Worm (Caenorhabditis elegans): ENCODE measurements around the gene nuo-1.
A peak's percentile ranks its signal among the peaks of the same experiment; 100 is the strongest.

The nuo-1 gene

ce11 chrII:11127364-11127763 is 29.7 kb downstream of the nuo-1 start, which contains the start of gene F40F8.1:
Gene F40F8.1 (plus strand): TSS chrII:11127664.
- no peak for TF ChIP-seq nhr-77 (tag; optimal IDR thresholded peaks at IDR 0.05)
- TF ChIP-seq nhr-12 (tag; optimal IDR thresholded peaks at IDR 0.05) = no peak
- no peak for TF ChIP-seq mbf-1 (tag; optimal IDR thresholded peaks at IDR 0.05)
- TF ChIP-seq fos-1 (tag; optimal IDR thresholded peaks at IDR 0.05) = no peak
- no peak for TF ChIP-seq ztf-1 (GFP tag; conservative IDR thresholded peaks at IDR 0.05)
- no peak for TF ChIP-seq alr-1 (tag; optimal IDR thresholded peaks at IDR 0.05)
- no peak for TF ChIP-seq unc-39 (tag; optimal IDR thresholded peaks at IDR 0.05)
- no peak for TF ChIP-seq aly-2 (tag; optimal IDR thresholded peaks at IDR 0.05)
- TF ChIP-seq C34F6.9 (tag; optimal IDR thresholded peaks at IDR 0.05) = no peak
- no peak for TF ChIP-seq gmeb-1 (tag; optimal IDR thresholded peaks at IDR 0.05)
- no peak for TF ChIP-seq elt-1 (tag; optimal IDR thresholded peaks at IDR 0.05)
- no peak for TF ChIP-seq ztf-4 (tag; optimal IDR thresholded peaks at IDR 0.05)

- TF ChIP-seq alr-1 (tag; optimal IDR thresholded peaks at IDR 0.05) (no peak), crh-2 (tag; optimal IDR thresholded peaks at IDR 0.05) (no peak), nhr-12 (tag; optimal IDR thresholded peaks at IDR 0.05) (no peak)
These were observed 31.4 kb downstream of the nuo-1 start, which contains the start of gene F40F8.3 for ce11 chrII:11128989-11129388. Gene F40F8.3 (plus strand): TSS chrII:11129289.

DNA sequence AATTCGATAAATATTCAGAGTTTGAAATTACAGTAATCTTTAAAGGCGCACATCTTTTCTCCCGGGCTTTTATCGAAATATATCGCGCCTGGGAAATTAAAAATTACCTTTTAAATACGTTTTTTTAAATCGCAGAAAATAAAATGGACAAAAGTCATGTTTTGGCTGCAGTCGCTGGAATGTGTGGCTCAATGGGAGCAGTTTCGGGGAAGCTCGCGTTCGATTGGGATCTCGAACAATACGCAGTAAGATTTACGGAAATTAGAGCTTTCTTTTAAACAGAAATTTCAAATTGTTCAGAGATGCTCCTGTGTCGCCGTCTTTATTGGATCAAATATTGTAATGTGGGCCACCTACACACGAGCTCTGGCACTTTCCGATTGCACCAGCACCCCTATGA is 31.9 kb downstream of the nuo-1 start, which contains the start of gene F40F8.12:
F40F8.12 (plus strand) TSS at position 301 of the 400 bp plus-strand sequence.
- TF ChIP-seq blmp-1 (tag; optimal IDR thresholded peaks at IDR 0.05; ENCODE audit: insufficient read depth) (no peak), lin-13 (GFP tag; optimal IDR thresholded peaks at IDR 0.05) (no peak), nhr-25 (tag; optimal IDR thresholded peaks at IDR 0.05) (no peak)

DNA sequence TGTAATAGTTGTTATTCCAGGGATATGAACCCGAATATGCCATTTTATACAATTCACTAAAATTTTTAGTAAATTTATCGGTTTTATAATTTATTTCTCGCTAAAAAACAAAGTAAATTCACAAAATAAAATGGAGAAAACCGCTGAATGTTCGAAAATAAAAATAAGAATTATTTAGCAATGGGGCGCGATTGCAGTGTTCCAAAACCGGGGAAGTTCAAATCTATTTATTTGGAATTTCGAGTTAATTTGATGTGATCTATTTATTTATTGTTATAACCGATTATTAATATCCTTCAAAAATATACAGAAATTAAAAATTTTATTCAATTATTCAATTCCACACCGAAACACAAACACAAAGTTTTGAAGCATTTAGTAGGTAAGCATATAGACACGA is 34.9 kb downstream of the nuo-1 start, which contains the start of gene F40F8.11:
F40F8.11 (minus strand) TSS at position 49 of the 400 bp plus-strand sequence.
- TF ChIP-seq F13H6.1 (tag; optimal IDR thresholded peaks at IDR 0.05) (peak; percentile 15), Y55F3AM.14 (GFP tag; optimal IDR thresholded peaks at IDR 0.05) (no peak), ztf-4 (tag; optimal IDR thresholded peaks at IDR 0.05) (peak; percentile 22), lsy-2 (tag; optimal IDR thresholded peaks at IDR 0.05) (peak; percentile 18 to 77), mbf-1 (tag; optimal IDR thresholded peaks at IDR 0.05) (no peak), dmd-4 (tag; optimal IDR thresholded peaks at IDR 0.05) (no peak), lin-13 (GFP tag; optimal IDR thresholded peaks at IDR 0.05) (peak; percentile 54), unc-39 (tag; optimal IDR thresholded peaks at IDR 0.05) (no peak), gmeb-1 (tag; optimal IDR thresholded peaks at IDR 0.05) (peak; percentile 94), nhr-129 (tag; optimal IDR thresholded peaks at IDR 0.05) (peak; percentile 1), C34F6.9 (tag; optimal IDR thresholded peaks at IDR 0.05) (peak; percentile 60), nhr-25 (tag; optimal IDR thresholded peaks at IDR 0.05) (peak; percentile 38), mab-5 (tag; optimal IDR thresholded peaks at IDR 0.05) (peak; percentile 44), unc-55 (GFP tag; optimal IDR thresholded peaks at IDR 0.05) (peak; percentile 80), zag-1 (tag; optimal IDR thresholded peaks at IDR 0.05) (no peak), ama-1 (optimal IDR thresholded peaks at IDR 0.05) (no peak), crh-2 (tag; optimal IDR thresholded peaks at IDR 0.05) (peak; percentile 48), sma-3 (GFP tag; optimal IDR thresholded peaks at IDR 0.05) (no peak), nhr-6 (tag; optimal IDR thresholded peaks at IDR 0.05) (no peak)

DNA sequence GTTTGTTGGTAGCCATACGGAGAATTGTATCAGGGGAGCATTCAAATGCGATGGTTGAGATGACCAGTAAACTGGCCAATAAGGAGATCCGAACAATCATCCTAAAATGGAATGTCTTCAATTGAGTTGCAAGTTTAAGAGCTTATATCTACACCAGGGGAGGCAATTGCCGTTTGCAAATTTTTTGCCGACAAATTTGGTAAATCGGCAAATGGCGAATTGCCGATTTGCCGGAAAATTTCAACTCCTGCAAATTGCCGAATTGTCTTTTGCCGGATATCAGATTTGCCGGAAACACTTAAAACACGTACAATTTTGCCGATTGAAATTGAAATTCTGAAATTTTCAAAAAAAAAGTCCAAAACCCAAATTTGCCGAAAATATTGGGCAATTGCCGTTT is 37.2 kb downstream of the nuo-1 start, which contains the start of gene F40F8.5:
F40F8.5 (minus strand) TSS at position 101 of the 400 bp plus-strand sequence.
- TF ChIP-seq nhr-23 (tag; optimal IDR thresholded peaks at IDR 0.05) = no peak
- no peak for TF ChIP-seq nhr-129 (tag; optimal IDR thresholded peaks at IDR 0.05)
- no peak for TF ChIP-seq crh-2 (tag; optimal IDR thresholded peaks at IDR 0.05)
- TF ChIP-seq sem-4 (tag; optimal IDR thresholded peaks at IDR 0.05) = no peak

DNA sequence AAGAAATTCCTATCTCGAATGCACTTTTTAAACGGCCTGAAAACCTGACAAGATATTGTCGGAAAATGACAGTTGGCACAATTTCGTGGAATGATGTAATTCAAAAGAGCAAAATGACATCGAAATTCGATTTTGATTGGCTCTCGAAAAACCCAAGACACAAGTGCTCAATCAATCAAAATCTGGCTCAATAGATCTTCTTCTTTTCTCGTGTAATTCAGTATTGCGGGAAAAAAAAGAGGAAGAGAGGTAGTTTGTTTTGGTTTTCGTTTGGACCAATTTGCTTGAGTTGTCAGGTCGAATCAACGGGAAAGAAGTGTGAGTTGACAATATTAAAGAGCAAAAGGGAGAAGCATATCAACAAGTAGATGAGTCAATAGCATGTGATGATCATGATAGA is 38.1 kb downstream of the nuo-1 start:
- peak; percentile 88 for TF ChIP-seq nhr-129 (tag; optimal IDR thresholded peaks at IDR 0.05)
- TF ChIP-seq snpc-4 (tag; optimal IDR thresholded peaks at IDR 0.05) = no peak
- TF ChIP-seq F13H6.1 (tag; optimal IDR thresholded peaks at IDR 0.05) = peak; percentile 11
- peak in 1 of 2 experiments; percentile 39 for TF ChIP-seq lsy-2 (tag; optimal IDR thresholded peaks at IDR 0.05)
- TF ChIP-seq skn-1 (tag; optimal IDR thresholded peaks at IDR 0.05) = no peak
